Worm (Caenorhabditis elegans): ENCODE data around the gene tag-123.

Gene tag-123

ce11 chrX:8392539-8392996 is 29.3 kb downstream of the tag-123 start, which contains the start of gene wrk-1:
Gene wrk-1, minus strand, starts transcription at chrX:8392589.
- TF ChIP-seq F13C5.2 (tag; optimal IDR thresholded peaks at IDR 0.05) (no peak), hmg-4 (GFP tag; optimal IDR thresholded peaks at IDR 0.05) (peak; percentile 24)

ce11 chrX:8391505-8391904 is 30.4 kb downstream of the tag-123 start:
- TF ChIP-seq ceh-36 (tag; optimal IDR thresholded peaks at IDR 0.05) (no peak), ets-7 (tag; optimal IDR thresholded peaks at IDR 0.05) (no peak), pes-1 (GFP tag; IDR thresholded peaks at IDR 0.05) (no peak), hnd-1 (tag; optimal IDR thresholded peaks at IDR 0.05) (no peak), flt-1 (GFP tag; IDR thresholded peaks at IDR 0.05) (no peak)

- TF ChIP-seq B0310.2 (tag; optimal IDR thresholded peaks at IDR 0.05) = no peak
- TF ChIP-seq F13C5.2 (tag; optimal IDR thresholded peaks at IDR 0.05) = no peak
- no peak for TF ChIP-seq scrt-1 (GFP tag; IDR thresholded peaks at IDR 0.05)
- no peak for TF ChIP-seq ceh-13 (GFP tag; optimal IDR thresholded peaks at IDR 0.05)
- TF ChIP-seq pes-1 (GFP tag; IDR thresholded peaks at IDR 0.05) = no peak
- TF ChIP-seq hmbx-1 (tag; optimal IDR thresholded peaks at IDR 0.05) = no peak
- TF ChIP-seq tbx-37 (GFP tag; conservative IDR thresholded peaks at IDR 0.05) = no peak
- TF ChIP-seq aly-1 (tag; optimal IDR thresholded peaks at IDR 0.05) = no peak
- no peak for TF ChIP-seq hnd-1 (tag; optimal IDR thresholded peaks at IDR 0.05)
- TF ChIP-seq flt-1 (GFP tag; IDR thresholded peaks at IDR 0.05) = no peak
Measured at ce11 chrX:8390508-8390907, 31.3 kb downstream of the tag-123 start.

ce11 chrX:8386068-8386851 is 35.6 kb downstream of the tag-123 start:
- peak; percentile 88 for TF ChIP-seq scrt-1 (GFP tag; IDR thresholded peaks at IDR 0.05)
- peak; percentile 92 for TF ChIP-seq flt-1 (GFP tag; IDR thresholded peaks at IDR 0.05)
- TF ChIP-seq ceh-36 (tag; optimal IDR thresholded peaks at IDR 0.05) = peak; percentile 87
- peak; percentile 78 for TF ChIP-seq F13C5.2 (tag; optimal IDR thresholded peaks at IDR 0.05)
- peak; percentile 68 for TF ChIP-seq B0310.2 (tag; optimal IDR thresholded peaks at IDR 0.05)
- no peak for TF ChIP-seq ama-1 (optimal IDR thresholded peaks at IDR 0.05)
- TF ChIP-seq aly-1 (tag; optimal IDR thresholded peaks at IDR 0.05) = peak; percentile 83
- TF ChIP-seq pes-1 (GFP tag; IDR thresholded peaks at IDR 0.05) = peak; percentile 93
- TF ChIP-seq ceh-13 (GFP tag; optimal IDR thresholded peaks at IDR 0.05) = peak; percentile 75
- peak; percentile 68 for TF ChIP-seq hmbx-1 (tag; optimal IDR thresholded peaks at IDR 0.05)
- peak; percentile 81 for TF ChIP-seq tbx-37 (GFP tag; conservative IDR thresholded peaks at IDR 0.05)
- peak; percentile 64 for TF ChIP-seq hmg-4 (GFP tag; optimal IDR thresholded peaks at IDR 0.05)
- TF ChIP-seq tra-4 (tag; optimal IDR thresholded peaks at IDR 0.05) = peak; percentile 63
- TF ChIP-seq tbx-11 (GFP tag; IDR thresholded peaks at IDR 0.05) = peak; percentile 87
- peak; percentile 84 for TF ChIP-seq sea-1 (GFP tag; conservative IDR thresholded peaks at IDR 0.05)
- TF ChIP-seq hnd-1 (tag; optimal IDR thresholded peaks at IDR 0.05) = peak; percentile 70
- peak; percentile 81 for TF ChIP-seq ets-7 (tag; optimal IDR thresholded peaks at IDR 0.05)

ce11 chrX:8384642-8385181 is 37.1 kb downstream of the tag-123 start, which contains the start of gene F41D9.2:
Gene F41D9.2, minus strand, starts transcription at chrX:8384945.
- TF ChIP-seq F13C5.2 (tag; optimal IDR thresholded peaks at IDR 0.05) (no peak), ceh-13 (GFP tag; optimal IDR thresholded peaks at IDR 0.05) (no peak), ceh-36 (tag; optimal IDR thresholded peaks at IDR 0.05) (no peak), aly-1 (tag; optimal IDR thresholded peaks at IDR 0.05) (no peak), scrt-1 (GFP tag; IDR thresholded peaks at IDR 0.05) (no peak), ets-7 (tag; optimal IDR thresholded peaks at IDR 0.05) (no peak), hmbx-1 (tag; optimal IDR thresholded peaks at IDR 0.05) (no peak), flt-1 (GFP tag; IDR thresholded peaks at IDR 0.05) (no peak), hnd-1 (tag; optimal IDR thresholded peaks at IDR 0.05) (no peak), ama-1 (optimal IDR thresholded peaks at IDR 0.05) (no peak), pes-1 (GFP tag; IDR thresholded peaks at IDR 0.05) (no peak), tbx-37 (GFP tag; conservative IDR thresholded peaks at IDR 0.05) (no peak), sea-1 (GFP tag; conservative IDR thresholded peaks at IDR 0.05) (no peak)

ce11 chrX:8381651-8382050 is 40.2 kb downstream of the tag-123 start:
- TF ChIP-seq ceh-13 (GFP tag; optimal IDR thresholded peaks at IDR 0.05) = no peak

ce11 chrX:8378312-8378711 is 43.5 kb downstream of the tag-123 start, which contains the start of gene tbc-18:
Gene tbc-18, plus strand, starts transcription at chrX:8378557.
- no peak for TF ChIP-seq pes-1 (GFP tag; IDR thresholded peaks at IDR 0.05)
- TF ChIP-seq aly-1 (tag; optimal IDR thresholded peaks at IDR 0.05) = no peak
- no peak for TF ChIP-seq flt-1 (GFP tag; IDR thresholded peaks at IDR 0.05)
- peak; percentile 34 for TF ChIP-seq F13C5.2 (tag; optimal IDR thresholded peaks at IDR 0.05)
- no peak for TF ChIP-seq ceh-13 (GFP tag; optimal IDR thresholded peaks at IDR 0.05)

- TF ChIP-seq scrt-1 (GFP tag; IDR thresholded peaks at IDR 0.05) (no peak), tbx-11 (GFP tag; IDR thresholded peaks at IDR 0.05) (no peak), tbx-37 (GFP tag; conservative IDR thresholded peaks at IDR 0.05) (no peak), tra-4 (tag; optimal IDR thresholded peaks at IDR 0.05) (no peak), hmg-4 (GFP tag; optimal IDR thresholded peaks at IDR 0.05) (no peak), aly-1 (tag; optimal IDR thresholded peaks at IDR 0.05) (no peak), flt-1 (GFP tag; IDR thresholded peaks at IDR 0.05) (no peak), sea-1 (GFP tag; conservative IDR thresholded peaks at IDR 0.05) (no peak), hnd-1 (tag; optimal IDR thresholded peaks at IDR 0.05) (no peak), ama-1 (optimal IDR thresholded peaks at IDR 0.05) (no peak), hmbx-1 (tag; optimal IDR thresholded peaks at IDR 0.05) (no peak), B0310.2 (tag; optimal IDR thresholded peaks at IDR 0.05) (no peak), ceh-36 (tag; optimal IDR thresholded peaks at IDR 0.05) (no peak), F13C5.2 (tag; optimal IDR thresholded peaks at IDR 0.05) (no peak), pes-1 (GFP tag; IDR thresholded peaks at IDR 0.05) (no peak), ceh-13 (GFP tag; optimal IDR thresholded peaks at IDR 0.05) (no peak), ets-7 (tag; optimal IDR thresholded peaks at IDR 0.05) (no peak)
Measured at ce11 chrX:8371906-8372305, 49.9 kb downstream of the tag-123 start, which contains the start of gene nep-15. Gene nep-15, plus strand, starts transcription at chrX:8372206.

All from whole organism, early embryonic.